Worm (Caenorhabditis elegans): Measurements from ENCODE around the gene cdh-7.

ce11 chrII:14825413-14825812 is 17.6 kb upstream of the cdh-7 start:
- TF ChIP-seq nhr-76 (tag; optimal IDR thresholded peaks at IDR 0.05) (no peak), nhr-237 (tag; optimal IDR thresholded peaks at IDR 0.05) (no peak), nhr-67 (tag; optimal IDR thresholded peaks at IDR 0.05) (no peak), jun-1 (tag; optimal IDR thresholded peaks at IDR 0.05) (no peak), zag-1 (tag; optimal IDR thresholded peaks at IDR 0.05) (no peak), snpc-4 (tag; optimal IDR thresholded peaks at IDR 0.05) (no peak), skn-1 (tag; optimal IDR thresholded peaks at IDR 0.05) (no peak)

All from whole organism, L3 larva.